Fruit fly (Drosophila melanogaster) whole organism, wandering third instar larva: Measurements from ENCODE around the gene Cngl.
A peak's percentile ranks its signal among the peaks of the same experiment; 100 is the strongest.

Experiments used
- CG9705 ChIP-seq: fragments of 200-800 bp; sonication (Bioruptor generic); optimal IDR thresholded peaks from 2 replicates; lab custom pipeline; 2018; ENCODE audit warnings: missing biosample characterization, mild to moderate bottlenecking, missing genetic modification characterization
- HLH106 ChIP-seq: fragments of 200-800 bp; optimal IDR thresholded peaks from 3 replicates; lab custom pipeline; 2019; ENCODE audit warnings: missing biosample characterization, mild to moderate bottlenecking, missing genetic modification characterization, moderate library complexity
- Hr78 ChIP-seq: fragments of >200 bp; optimal IDR thresholded peaks from 2 replicates; lab custom pipeline; 2017; ENCODE audit warnings: missing biosample characterization, missing genetic modification characterization
- Sp1 ChIP-seq: fragments of 200-800 bp; sonication (Bioruptor generic); optimal IDR thresholded peaks from 3 replicates; lab custom pipeline; 2019; ENCODE audit warnings: missing biosample characterization, mild to moderate bottlenecking, missing genetic modification characterization, moderate library complexity
- foxo ChIP-seq, 2 experiments: fragments of 200-800 bp; sonication (Bioruptor generic); optimal IDR thresholded peaks; 2 replicates in 1 of 2; 3 replicates in 1 of 2; lab custom pipeline; 2016 to 2017; ENCODE audit warnings: missing biosample characterization in 2 of 2, missing genetic modification characterization in 2 of 2
- lola ChIP-seq: fragments of >200 bp; optimal IDR thresholded peaks from 2 replicates; lab custom pipeline; 2017; ENCODE audit warnings: missing biosample characterization, missing genetic modification characterization
- sage ChIP-seq: fragments of 200-800 bp; sonication (Bioruptor generic); optimal IDR thresholded peaks from 2 replicates; lab custom pipeline; 2016; ENCODE audit warnings: missing biosample characterization, mild to moderate bottlenecking, missing genetic modification characterization
- woc ChIP-seq: sonication (Bioruptor generic); optimal IDR thresholded peaks from 2 replicates; lab custom pipeline; 2016; ENCODE audit warnings: missing biosample characterization, mild to moderate bottlenecking, missing genetic modification characterization

Gene Cngl

DNA sequence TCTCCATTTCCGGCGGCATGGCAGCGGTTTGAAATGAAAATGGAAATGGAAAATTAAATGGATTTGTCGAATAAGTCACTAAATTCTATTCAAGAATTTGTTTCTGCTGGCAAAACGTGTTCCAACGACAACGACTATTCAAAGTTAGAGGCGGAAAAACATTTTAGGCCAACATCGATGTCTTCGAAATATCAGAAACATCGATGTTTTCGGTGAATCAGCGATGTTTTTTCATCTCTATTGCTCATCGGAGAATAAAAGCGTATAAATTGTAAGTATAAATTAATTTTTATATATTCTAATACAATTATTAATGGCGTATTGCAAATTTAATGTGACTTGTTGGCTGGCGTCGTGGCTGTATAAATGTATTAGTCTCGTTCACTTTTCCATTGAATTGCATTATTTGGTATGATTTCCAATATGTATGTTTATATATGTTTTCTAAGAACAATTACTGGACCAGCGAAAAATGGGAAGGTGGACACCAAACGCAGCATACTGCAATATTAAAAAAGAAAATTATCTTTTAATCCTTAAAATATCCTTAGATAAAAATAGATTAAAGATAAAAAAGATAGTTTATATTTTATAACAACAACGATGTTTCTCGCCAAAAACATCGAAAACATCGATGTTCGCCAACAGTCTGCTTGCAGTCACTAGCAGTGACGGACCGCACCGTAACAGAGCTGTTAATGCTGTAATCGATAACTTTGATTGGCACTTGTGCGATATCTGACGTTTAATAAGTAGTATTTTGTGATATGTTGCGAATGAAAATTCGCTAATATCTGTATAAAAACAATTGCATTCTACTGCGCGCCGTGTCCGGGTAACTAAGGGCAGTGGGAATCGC lies 96.3 kb downstream of the Cngl start, which contains the start of the genes CG12608 and Prp5:
Gene CG12608 (minus strand): TSS at position 153 of the 859 bp plus-strand sequence.
Gene Prp5 (plus strand): TSS at position 697 of the 859 bp plus-strand sequence.
- peak; percentile 0 for TF ChIP-seq woc
- peak in 1 of 2 experiments; percentile 11 for TF ChIP-seq foxo (GFP tag; optimal IDR thresholded peaks at IDR 0.05; lab: Kevin White, UChicago)
- peak; percentile 12 for TF ChIP-seq HLH106 (tag; lab: Kevin White, UChicago)
- TF ChIP-seq lola (GFP tag; lab: Kevin White, UChicago), result no peak
- TF ChIP-seq, all 38 proteins: peak for 3

DNA sequence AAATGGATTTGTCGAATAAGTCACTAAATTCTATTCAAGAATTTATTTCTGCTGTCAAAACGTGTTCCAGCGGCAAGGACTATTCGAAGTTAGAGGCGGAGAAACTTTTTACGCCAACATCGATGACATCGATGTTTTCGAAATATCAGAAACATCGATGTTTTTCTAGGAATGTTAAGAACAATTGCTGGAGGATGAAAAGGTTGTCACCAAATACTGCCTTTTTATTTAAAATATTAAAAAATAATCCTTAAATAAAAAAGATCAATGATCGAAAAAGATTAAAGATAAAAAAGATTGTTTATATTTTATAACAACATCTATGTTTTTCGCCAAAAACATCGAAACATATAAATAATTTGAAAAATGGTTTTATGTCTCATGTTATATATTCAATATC lies 99.0 kb downstream of the Cngl start, which contains the start of gene CG9123:
Gene CG9123 (minus strand): TSS at position 101 of the 400 bp plus-strand sequence.
- TF ChIP-seq CG9705 (GFP tag; lab: Kevin White, UChicago) (no peak), HLH106 (tag; lab: Kevin White, UChicago) (no peak), sage (GFP tag; lab: Kevin White, UChicago) (no peak), Sp1 (GFP tag; lab: Kevin White, UChicago) (no peak), Hr78 (GFP tag; lab: Kevin White, UChicago) (no peak)
- TF ChIP-seq, all 38 proteins: peak for 0
